Worm (Caenorhabditis elegans) whole organism, young adult: ENCODE results near the gene emb-1.
A peak's percentile ranks its signal among the peaks of the same experiment; 100 is the strongest.

Experiments
- B0035.1 ChIP-seq: sonication (generic microtip); optimal IDR thresholded peaks from 2 replicates; lab custom pipeline; 2016; ENCODE audit warnings: missing genetic modification characterization, mild to moderate bottlenecking, missing compliant biosample characterization, missing genotype, missing genetic modification reagents
- C17E4.6 ChIP-seq: fragments of 200-800 bp; sonication (Bioruptor generic); IDR thresholded peaks from 2 replicates; pipeline ENCODE4 v1.3.6; 2022; ENCODE audit warnings: missing genetic modification reagents, missing genetic modification characterization, missing compliant biosample characterization
- F23B12.7 ChIP-seq: sonication (generic microtip); optimal IDR thresholded peaks from 2 replicates; lab custom pipeline; 2017; ENCODE audit warnings: missing genetic modification characterization, mild to moderate bottlenecking, missing compliant biosample characterization, antibody characterized with exemption, moderate library complexity; ENCODE audit not compliant: insufficient read depth
- F52B5.7 ChIP-seq: sonication (generic microtip); optimal IDR thresholded peaks from 2 replicates; lab custom pipeline; 2016; ENCODE audit warnings: mild to moderate bottlenecking, missing genetic modification characterization, missing compliant biosample characterization
- F55B11.4 ChIP-seq: sonication (generic microtip); optimal IDR thresholded peaks from 2 replicates; lab custom pipeline; 2016; ENCODE audit warnings: missing compliant biosample characterization, missing genetic modification characterization, borderline replicate concordance; ENCODE audit not compliant: insufficient read depth
- Y53F4B.3 ChIP-seq: fragments of 200-800 bp; sonication (Bioruptor generic); IDR thresholded peaks from 2 replicates; pipeline ENCODE4 v1.3.6; 2022; ENCODE audit warnings: missing genetic modification reagents, missing genetic modification characterization, missing compliant biosample characterization
- Y53G8AR.9 ChIP-seq: fragments of 200-800 bp; sonication (Bioruptor generic); conservative IDR thresholded peaks from 2 replicates; pipeline ENCODE4 v1.3.6; 2022; ENCODE audit warnings: missing genetic modification reagents, missing genetic modification characterization, missing compliant biosample characterization
- Y67H2A.10 ChIP-seq: fragments of 200-800 bp; sonication (Bioruptor generic); conservative IDR thresholded peaks from 2 replicates; pipeline ENCODE4 v1.3.6; 2022; ENCODE audit warnings: missing genetic modification reagents, missing genetic modification characterization, missing compliant biosample characterization
- aptf-3 ChIP-seq: fragments of 200-800 bp; sonication (Bioruptor generic); IDR thresholded peaks from 2 replicates; pipeline ENCODE4 v1.3.6; 2022; ENCODE audit warnings: missing genetic modification characterization, missing compliant biosample characterization
- attf-5 ChIP-seq: fragments of 200-800 bp; sonication (Bioruptor generic); optimal IDR thresholded peaks from 2 replicates; lab custom pipeline; 2018; ENCODE audit warnings: mild to moderate bottlenecking, missing genetic modification characterization, missing compliant biosample characterization
- attf-6 ChIP-seq: fragments of 200-800 bp; sonication (Bioruptor generic); IDR thresholded peaks from 2 replicates; pipeline ENCODE4 v1.3.6; 2022; ENCODE audit warnings: missing genetic modification reagents, missing genetic modification characterization, missing compliant biosample characterization
- bed-1 ChIP-seq: fragments of 200-800 bp; sonication (Bioruptor generic); IDR thresholded peaks from 2 replicates; pipeline ENCODE4 v1.3.6; 2022; ENCODE audit warnings: missing genetic modification reagents, missing genetic modification characterization, missing compliant biosample characterization
- cebp-1 ChIP-seq, 2 experiments: fragments of 200-800 bp in 1 of 2; sonication (Bioruptor generic) in 1 of 2; sonication (generic microtip) in 1 of 2; IDR thresholded peaks in 1 of 2; optimal IDR thresholded peaks in 1 of 2; 2 replicates each; pipeline versions ENCODE4 v1.3.6 to Lab custom; 2017 to 2022; ENCODE audit warnings: missing compliant biosample characterization in 2 of 2, missing genetic modification characterization in 2 of 2, mild to moderate bottlenecking in 1 of 2, missing genetic modification reagents in 1 of 2, moderate library complexity in 1 of 2
- ceh-100 ChIP-seq: fragments of 200-800 bp; sonication (Bioruptor generic); IDR thresholded peaks from 2 replicates; pipeline ENCODE4 v1.3.6; 2022; ENCODE audit warnings: missing genetic modification reagents, missing genetic modification characterization, missing compliant biosample characterization
- ceh-79 ChIP-seq: sonication (generic microtip); optimal IDR thresholded peaks from 2 replicates; lab custom pipeline; 2017; ENCODE audit warnings: mild to moderate bottlenecking, missing genetic modification characterization, missing compliant biosample characterization
- dox-1 ChIP-seq: fragments of 200-800 bp; sonication (Bioruptor generic); IDR thresholded peaks from 2 replicates; pipeline ENCODE4 v1.3.6; 2022; ENCODE audit warnings: missing genetic modification reagents, missing genetic modification characterization, missing compliant biosample characterization
- egl-18 ChIP-seq: fragments of 200-800 bp; sonication (Bioruptor generic); IDR thresholded peaks from 2 replicates; pipeline ENCODE4 v1.3.6; 2022; ENCODE audit warnings: missing genetic modification reagents, missing genetic modification characterization, missing compliant biosample characterization
- egrh-3 ChIP-seq: fragments of 200-800 bp; sonication (Bioruptor generic); IDR thresholded peaks from 2 replicates; pipeline ENCODE4 v1.3.6; 2022; ENCODE audit warnings: missing genetic modification reagents, missing genetic modification characterization, missing compliant biosample characterization
- ekl-4 ChIP-seq: fragments of 200-800 bp; sonication (Bioruptor generic); IDR thresholded peaks from 2 replicates; pipeline ENCODE4 v1.3.6; 2022; ENCODE audit warnings: missing genetic modification reagents, missing genetic modification characterization, missing compliant biosample characterization
- fkh-3 ChIP-seq: sonication (generic microtip); optimal IDR thresholded peaks from 2 replicates; lab custom pipeline; 2016; ENCODE audit warnings: mild to moderate bottlenecking, missing genetic modification characterization, missing compliant biosample characterization
- hmg-1.2 ChIP-seq: fragments of 200-800 bp; sonication (Bioruptor generic); IDR thresholded peaks from 2 replicates; pipeline ENCODE4 v1.3.6; 2022; ENCODE audit warnings: missing genetic modification reagents, missing genetic modification characterization, missing compliant biosample characterization
- hrde-1 ChIP-seq: sonication (generic microtip); optimal IDR thresholded peaks from 2 replicates; lab custom pipeline; 2016; ENCODE audit warnings: missing genetic modification characterization, mild to moderate bottlenecking, missing compliant biosample characterization, moderate library complexity, missing genotype, missing genetic modification reagents, borderline replicate concordance
- lag-1 ChIP-seq: fragments of 200-800 bp; sonication (Bioruptor generic); IDR thresholded peaks from 2 replicates; pipeline ENCODE4 v1.3.6; 2022; ENCODE audit warnings: missing genetic modification reagents, missing genetic modification characterization, missing compliant biosample characterization
- let-526 ChIP-seq: fragments of 200-800 bp; sonication (Bioruptor generic); IDR thresholded peaks from 2 replicates; pipeline ENCODE4 v1.3.6; 2022; ENCODE audit warnings: missing genetic modification reagents, missing genetic modification characterization, missing compliant biosample characterization
- lin-26 ChIP-seq: fragments of 200-800 bp; sonication (Bioruptor generic); IDR thresholded peaks from 2 replicates; pipeline ENCODE4 v1.3.6; 2022; ENCODE audit warnings: missing genetic modification reagents, missing genetic modification characterization, missing compliant biosample characterization
- lin-35 ChIP-seq, 3 experiments: fragments of 150-350 bp in 2 of 3; sonication (generic microtip) in 1 of 3; optimal IDR thresholded peaks; 2 replicates each; lab custom pipeline; 2014 to 2018; ENCODE audit warnings: missing biosample characterization in 3 of 3, missing genetic modification characterization in 3 of 3, missing genetic modification reagents in 3 of 3
- lin-40 ChIP-seq: sonication (generic microtip); optimal IDR thresholded peaks from 2 replicates; lab custom pipeline; 2016; ENCODE audit warnings: missing genetic modification characterization, mild to moderate bottlenecking, missing compliant biosample characterization, missing genotype, missing genetic modification reagents
- lsy-27 ChIP-seq: sonication (generic microtip); optimal IDR thresholded peaks from 2 replicates; lab custom pipeline; 2017; ENCODE audit warnings: missing genetic modification characterization, mild to moderate bottlenecking, missing compliant biosample characterization, antibody characterized with exemption, missing genotype, borderline replicate concordance; ENCODE audit not compliant: insufficient read depth
- madf-3 ChIP-seq: fragments of 200-800 bp; sonication (Bioruptor generic); IDR thresholded peaks from 2 replicates; pipeline ENCODE4 v1.3.6; 2022; ENCODE audit warnings: missing genetic modification reagents, missing genetic modification characterization, missing compliant biosample characterization
- madf-6 ChIP-seq: fragments of 200-800 bp; sonication (Bioruptor generic); IDR thresholded peaks from 2 replicates; pipeline ENCODE4 v1.3.6; 2022; ENCODE audit warnings: missing genetic modification reagents, missing genetic modification characterization, missing compliant biosample characterization
- nhr-179 ChIP-seq: sonication (generic microtip); optimal IDR thresholded peaks from 2 replicates; lab custom pipeline; 2016; ENCODE audit warnings: mild to moderate bottlenecking, missing genetic modification characterization, missing compliant biosample characterization
- sdz-38 ChIP-seq: sonication (generic microtip); optimal IDR thresholded peaks from 2 replicates; lab custom pipeline; 2016; ENCODE audit warnings: missing genotype, missing genetic modification characterization, missing compliant biosample characterization
- snpc-1.3 ChIP-seq: sonication (generic microtip); optimal IDR thresholded peaks from 2 replicates; lab custom pipeline; 2017; ENCODE audit warnings: missing genetic modification characterization, mild to moderate bottlenecking, missing compliant biosample characterization, antibody characterized with exemption, moderate library complexity, missing genotype, missing genetic modification reagents; ENCODE audit not compliant: insufficient read depth
- snpc-3.4 ChIP-seq: sonication (generic microtip); optimal IDR thresholded peaks from 2 replicates; lab custom pipeline; 2017; ENCODE audit warnings: missing genetic modification characterization, mild to moderate bottlenecking, missing compliant biosample characterization, antibody characterized with exemption, moderate library complexity, missing genotype, missing genetic modification reagents
- somi-1 ChIP-seq: fragments of 200-800 bp; sonication (Bioruptor generic); optimal IDR thresholded peaks from 2 replicates; lab custom pipeline; 2018; ENCODE audit warnings: mild to moderate bottlenecking, missing genetic modification characterization, missing compliant biosample characterization
- tbx-9 ChIP-seq: sonication (generic microtip); optimal IDR thresholded peaks from 2 replicates; lab custom pipeline; 2016; ENCODE audit warnings: borderline replicate concordance, missing genetic modification characterization, inconsistent platforms, missing compliant biosample characterization
- zim-3 ChIP-seq: sonication (generic microtip); optimal IDR thresholded peaks from 2 replicates; lab custom pipeline; 2017; ENCODE audit warnings: mild to moderate bottlenecking, missing genetic modification characterization, moderate library complexity, missing compliant biosample characterization
- ztf-26 ChIP-seq: sonication (generic microtip); optimal IDR thresholded peaks from 2 replicates; lab custom pipeline; 2017; ENCODE audit warnings: missing genetic modification characterization, missing compliant biosample characterization
- ztf-3 ChIP-seq: fragments of 200-800 bp; sonication (Bioruptor generic); optimal IDR thresholded peaks from 2 replicates; lab custom pipeline; 2018; ENCODE audit warnings: mild to moderate bottlenecking, missing genetic modification characterization, missing compliant biosample characterization
- ztf-6 ChIP-seq: fragments of 200-800 bp; sonication (Bioruptor generic); IDR thresholded peaks from 2 replicates; pipeline ENCODE4 v1.3.6; 2022; ENCODE audit warnings: missing genetic modification reagents, missing genetic modification characterization, missing compliant biosample characterization

The emb-1 gene

ce11 chrIII:5159505-5159904 lies 13.7 kb upstream of the emb-1 start, which contains the start of gene T10F2.5:
Gene T10F2.5 (minus strand): TSS chrIII:5159605.
- TF ChIP-seq nhr-179 = no peak
- TF ChIP-seq C17E4.6 (GFP tag; lab: Robert Waterston, UW) = no peak
- TF ChIP-seq ceh-100 (GFP tag; lab: Robert Waterston, UW) = no peak
- TF ChIP-seq sdz-38 (tag; lab: Kevin White, UChicago) = no peak
- TF ChIP-seq aptf-3 (GFP tag; lab: Robert Waterston, UW) = no peak
- TF ChIP-seq let-526 (GFP tag; lab: Robert Waterston, UW) = no peak
- no peak for TF ChIP-seq dox-1
- peak; percentile 14 for TF ChIP-seq hrde-1 (tag; lab: Kevin White, UChicago)
- TF ChIP-seq, all 124 proteins: peak for 1

ce11 chrIII:5160803-5161202 lies 12.4 kb upstream of the emb-1 start:
- no peak for TF ChIP-seq lin-26 (GFP tag; lab: Robert Waterston, UW)
- TF ChIP-seq ekl-4 (GFP tag; lab: Robert Waterston, UW) = no peak
- TF ChIP-seq lsy-27 (tag; lab: Kevin White, UChicago) = no peak
- TF ChIP-seq zim-3 (tag; lab: Kevin White, UChicago) = no peak
- TF ChIP-seq fkh-3 (tag; lab: Kevin White, UChicago) = no peak
- no peak for TF ChIP-seq snpc-1.3 (tag; lab: Kevin White, UChicago)
- no peak for TF ChIP-seq ztf-6 (GFP tag; lab: Robert Waterston, UW)
- TF ChIP-seq ztf-26 (tag; lab: Kevin White, UChicago) = no peak
- no peak for TF ChIP-seq attf-6 (GFP tag; lab: Robert Waterston, UW)
- TF ChIP-seq bed-1 (GFP tag; lab: Robert Waterston, UW) = no peak
- no peak for TF ChIP-seq lin-40 (tag; lab: Kevin White, UChicago)
- no peak for TF ChIP-seq ztf-3 (GFP tag; lab: Kevin White, UChicago)
- no peak for TF ChIP-seq lin-35 (GFP tag; optimal IDR thresholded peaks at IDR 0.05; lab: Kevin White, UChicago)
- no peak for TF ChIP-seq madf-3 (GFP tag; lab: Robert Waterston, UW)
- TF ChIP-seq, all 124 proteins: peak for 0

- no peak for TF ChIP-seq Y53F4B.3 (GFP tag; lab: Robert Waterston, UW)
- no peak for TF ChIP-seq somi-1 (GFP tag; lab: Kevin White, UChicago)
- TF ChIP-seq sdz-38 (tag; lab: Kevin White, UChicago) = no peak
- TF ChIP-seq cebp-1 (GFP tag; IDR thresholded peaks at IDR 0.05; lab: Robert Waterston, UW) = peak; percentile 91
- TF ChIP-seq cebp-1 (tag; optimal IDR thresholded peaks at IDR 0.05; lab: Kevin White, UChicago) = peak; percentile 98
- TF ChIP-seq B0035.1 (tag; lab: Kevin White, UChicago) = no peak
- TF ChIP-seq tbx-9 (tag; lab: Kevin White, UChicago) = no peak
- TF ChIP-seq F23B12.7 (tag; lab: Kevin White, UChicago) = no peak
- peak; percentile 62 for TF ChIP-seq attf-5 (GFP tag; lab: Kevin White, UChicago)
- TF ChIP-seq snpc-3.4 (tag; lab: Kevin White, UChicago) = no peak
- TF ChIP-seq madf-6 (GFP tag; lab: Robert Waterston, UW) = peak; percentile 29; the same call in 1 of the 2 replicates
- no peak for TF ChIP-seq lin-40 (tag; lab: Kevin White, UChicago)
- TF ChIP-seq Y53G8AR.9 = 0 out of 2 replicates have a peak, but pooled peaks have one; percentile 27
- TF ChIP-seq hrde-1 (tag; lab: Kevin White, UChicago) = no peak
- no peak for TF ChIP-seq Y67H2A.10 (GFP tag; lab: Robert Waterston, UW)
- TF ChIP-seq ceh-79 (tag; lab: Kevin White, UChicago) = no peak
- TF ChIP-seq lag-1 = no peak
- no peak for TF ChIP-seq egrh-3
- TF ChIP-seq F52B5.7 (tag; lab: Kevin White, UChicago) = no peak
- no peak for TF ChIP-seq F55B11.4 (tag; lab: Kevin White, UChicago)
- TF ChIP-seq hmg-1.2 (GFP tag; lab: Robert Waterston, UW) = peak; percentile 41; the same call in 1 of the 2 replicates
- no peak for TF ChIP-seq egl-18 (GFP tag; lab: Robert Waterston, UW)
- TF ChIP-seq, all 124 proteins: peak for 5
Observed at ce11 chrIII:5162820-5163631, 10.2 kb upstream of the emb-1 start, which contains the start of gene gars-1. Gene gars-1 (minus strand): TSS chrIII:5163627.
